Fruit fly (Drosophila melanogaster) Kc167 (cell line): ENCODE measurements around the gene drd.

Experiments
- Sin3A ChIP-seq: fragments of >200 bp; optimal IDR thresholded peaks from 2 replicates; lab custom pipeline; 2018; ENCODE audit warnings: missing external identifiers
- h ChIP-seq: fragments of >200 bp; optimal IDR thresholded peaks from 3 replicates; lab custom pipeline; 2018; ENCODE audit warnings: missing external identifiers
- psq ChIP-seq: fragments of >200 bp; optimal IDR thresholded peaks from 2 replicates; lab custom pipeline; 2017; ENCODE audit warnings: missing external identifiers

- no peak for TF ChIP-seq Sin3A (lab: Kevin White, UChicago)
- TF ChIP-seq h (lab: Kevin White, UChicago) = no peak
- no peak for TF ChIP-seq psq (lab: Kevin White, UChicago)
Measured at dm6 chrX:15079163-15079809, 46.3 kb upstream of the drd start.
